Worm (Caenorhabditis elegans) whole organism, L2 larva: Measurements from ENCODE around the gene F09C6.10.

Source experiments
- C34F6.9 ChIP-seq: fragments of 150-350 bp; optimal IDR thresholded peaks from 2 replicates; lab custom pipeline; 2014; ENCODE audit warnings: missing biosample characterization, missing genetic modification characterization
- F13H6.1 ChIP-seq: sonication (generic microtip); optimal IDR thresholded peaks from 2 replicates; lab custom pipeline; 2016; ENCODE audit warnings: missing genetic modification characterization, missing compliant biosample characterization
- R02D3.7 ChIP-seq: fragments of 150-350 bp; optimal IDR thresholded peaks from 2 replicates; lab custom pipeline; 2014; ENCODE audit warnings: missing biosample characterization, missing genetic modification characterization
- Y55F3AM.14 ChIP-seq: fragments of 200-800 bp; sonication (Bioruptor generic); optimal IDR thresholded peaks from 2 replicates; lab custom pipeline; 2018; ENCODE audit warnings: mild to moderate bottlenecking, missing genetic modification characterization, missing compliant biosample characterization
- ZK546.5 ChIP-seq: sonication (generic microtip); optimal IDR thresholded peaks from 2 replicates; lab custom pipeline; 2017; ENCODE audit warnings: missing biosample characterization, missing genetic modification characterization
- alr-1 ChIP-seq: fragments of 150-350 bp; optimal IDR thresholded peaks from 2 replicates; lab custom pipeline; 2014; ENCODE audit warnings: missing biosample characterization, missing genetic modification characterization
- aly-2 ChIP-seq: fragments of 150-350 bp; optimal IDR thresholded peaks from 2 replicates; lab custom pipeline; 2014; ENCODE audit warnings: missing biosample characterization, missing genetic modification characterization
- ama-1 ChIP-seq: fragments of 150-350 bp; optimal IDR thresholded peaks from 2 replicates; lab custom pipeline; 2018; ENCODE audit warnings: inconsistent platforms
- blmp-1 ChIP-seq: sonication (generic microtip); optimal IDR thresholded peaks from 2 replicates; lab custom pipeline; 2017; ENCODE audit warnings: missing genetic modification characterization, mild to moderate bottlenecking, missing compliant biosample characterization, antibody characterized with exemption, moderate library complexity; ENCODE audit not compliant: insufficient read depth
- ceh-16 ChIP-seq: fragments of 150-350 bp; optimal IDR thresholded peaks from 2 replicates; lab custom pipeline; 2014; ENCODE audit warnings: missing biosample characterization, missing genetic modification characterization
- ceh-82 ChIP-seq: fragments of 150-350 bp; optimal IDR thresholded peaks from 2 replicates; lab custom pipeline; 2014; ENCODE audit warnings: missing biosample characterization, missing genetic modification characterization
- crh-2 ChIP-seq: sonication (generic microtip); optimal IDR thresholded peaks from 2 replicates; lab custom pipeline; 2017; ENCODE audit warnings: missing biosample characterization, missing genetic modification characterization
- dmd-4 ChIP-seq: sonication (generic microtip); optimal IDR thresholded peaks from 2 replicates; lab custom pipeline; 2017; ENCODE audit warnings: missing biosample characterization, missing genetic modification characterization
- egl-27 ChIP-seq: sonication (generic microtip); optimal IDR thresholded peaks from 3 replicates; lab custom pipeline; 2017; ENCODE audit warnings: missing biosample characterization, missing genetic modification reagents, missing genetic modification characterization
- elt-1 ChIP-seq: fragments of 150-350 bp; optimal IDR thresholded peaks from 2 replicates; lab custom pipeline; 2014; ENCODE audit warnings: missing biosample characterization, missing genetic modification characterization
- elt-3 ChIP-seq: sonication (generic microtip); optimal IDR thresholded peaks from 2 replicates; lab custom pipeline; 2017; ENCODE audit warnings: missing biosample characterization, missing genetic modification characterization
- fos-1 ChIP-seq: fragments of 150-350 bp; optimal IDR thresholded peaks from 2 replicates; lab custom pipeline; 2014; ENCODE audit warnings: missing biosample characterization, missing genetic modification characterization
- gmeb-1 ChIP-seq: fragments of 150-350 bp; optimal IDR thresholded peaks from 2 replicates; lab custom pipeline; 2014; ENCODE audit warnings: missing biosample characterization, missing genetic modification characterization
- lin-11 ChIP-seq: fragments of 150-350 bp; sonication (generic microtip); optimal IDR thresholded peaks from 2 replicates; lab custom pipeline; 2014; ENCODE audit warnings: missing biosample characterization, missing genetic modification characterization, inconsistent platforms, mixed read lengths
- lin-13 ChIP-seq: fragments of 150-350 bp; optimal IDR thresholded peaks from 2 replicates; lab custom pipeline; 2014; ENCODE audit warnings: missing biosample characterization, missing genetic modification reagents, missing genetic modification characterization
- lin-39 ChIP-seq: fragments of 150-350 bp; optimal IDR thresholded peaks from 2 replicates; lab custom pipeline; 2014; ENCODE audit warnings: missing biosample characterization, missing genetic modification reagents, missing genetic modification characterization
- lsy-2 ChIP-seq, 2 experiments: fragments of 150-350 bp in 1 of 2; sonication (generic microtip) in 1 of 2; optimal IDR thresholded peaks; 2 replicates each; lab custom pipeline; 2014 to 2017; ENCODE audit warnings: missing biosample characterization in 2 of 2, missing genetic modification characterization in 2 of 2
- mab-5 ChIP-seq: fragments of 150-350 bp; optimal IDR thresholded peaks from 2 replicates; lab custom pipeline; 2014; ENCODE audit warnings: missing biosample characterization, missing genetic modification characterization
- mbf-1 ChIP-seq: sonication (generic microtip); optimal IDR thresholded peaks from 2 replicates; lab custom pipeline; 2017; ENCODE audit warnings: missing biosample characterization, missing genetic modification characterization
- mdl-1 ChIP-seq, 2 experiments: fragments of 150-350 bp in 1 of 2; sonication (generic microtip) in 1 of 2; optimal IDR thresholded peaks; 2 replicates each; lab custom pipeline; 2017; ENCODE audit warnings: missing biosample characterization in 2 of 2, missing genetic modification characterization in 2 of 2
- nhr-10 ChIP-seq: sonication (generic microtip); optimal IDR thresholded peaks from 2 replicates; lab custom pipeline; 2017; ENCODE audit warnings: missing biosample characterization, missing genetic modification characterization
- nhr-11 ChIP-seq: fragments of 150-350 bp; optimal IDR thresholded peaks from 2 replicates; lab custom pipeline; 2014; ENCODE audit warnings: missing biosample characterization, missing genetic modification characterization
- nhr-12 ChIP-seq: fragments of 150-350 bp; optimal IDR thresholded peaks from 2 replicates; lab custom pipeline; 2014; ENCODE audit warnings: missing biosample characterization, missing genetic modification characterization
- nhr-129 ChIP-seq: fragments of 150-350 bp; optimal IDR thresholded peaks from 2 replicates; lab custom pipeline; 2014; ENCODE audit warnings: missing biosample characterization, missing genetic modification characterization
- nhr-21 ChIP-seq: fragments of 150-350 bp; optimal IDR thresholded peaks from 2 replicates; lab custom pipeline; 2014; ENCODE audit warnings: missing biosample characterization, missing genetic modification characterization
- nhr-23 ChIP-seq: fragments of 150-350 bp; optimal IDR thresholded peaks from 2 replicates; lab custom pipeline; 2014; ENCODE audit warnings: missing biosample characterization, missing genetic modification reagents, missing genetic modification characterization
- nhr-237 ChIP-seq: fragments of 150-350 bp; optimal IDR thresholded peaks from 2 replicates; lab custom pipeline; 2014; ENCODE audit warnings: missing biosample characterization, missing genetic modification characterization
- nhr-25 ChIP-seq: fragments of 150-350 bp; sonication (generic microtip); optimal IDR thresholded peaks from 3 replicates; lab custom pipeline; 2014; ENCODE audit warnings: missing biosample characterization, missing genetic modification characterization
- nhr-6 ChIP-seq: fragments of 150-350 bp; optimal IDR thresholded peaks from 2 replicates; lab custom pipeline; 2014; ENCODE audit warnings: missing biosample characterization, missing genetic modification characterization
- nhr-77 ChIP-seq: fragments of 150-350 bp; optimal IDR thresholded peaks from 2 replicates; lab custom pipeline; 2014; ENCODE audit warnings: missing biosample characterization, missing genetic modification characterization
- peb-1 ChIP-seq: fragments of 150-350 bp; optimal IDR thresholded peaks from 2 replicates; lab custom pipeline; 2014; ENCODE audit warnings: missing biosample characterization, missing genetic modification characterization
- sem-4 ChIP-seq: fragments of 150-350 bp; optimal IDR thresholded peaks from 2 replicates; lab custom pipeline; 2014; ENCODE audit warnings: missing biosample characterization, missing genetic modification reagents, missing genetic modification characterization
- skn-1 ChIP-seq: sonication (generic microtip); optimal IDR thresholded peaks from 2 replicates; lab custom pipeline; 2017; ENCODE audit warnings: missing biosample characterization, missing genetic modification characterization
- sma-3 ChIP-seq: sonication (generic microtip); optimal IDR thresholded peaks from 2 replicates; lab custom pipeline; 2016; ENCODE audit warnings: missing genetic modification reagents, missing genetic modification characterization, missing compliant biosample characterization
- sma-9 ChIP-seq, 2 experiments: fragments of 150-350 bp in 1 of 2; sonication (generic microtip) in 1 of 2; optimal IDR thresholded peaks; 2 replicates each; lab custom pipeline; 2014 to 2016; ENCODE audit warnings: missing genetic modification characterization in 2 of 2, mild to moderate bottlenecking in 1 of 2, missing biosample characterization in 1 of 2, missing compliant biosample characterization in 1 of 2, missing genetic modification reagents in 1 of 2, moderate library complexity in 1 of 2
- snpc-4 ChIP-seq: fragments of 150-350 bp; optimal IDR thresholded peaks from 2 replicates; lab custom pipeline; 2014; ENCODE audit warnings: missing biosample characterization, missing genetic modification characterization
- unc-39 ChIP-seq: fragments of 150-350 bp; optimal IDR thresholded peaks from 2 replicates; lab custom pipeline; 2014; ENCODE audit warnings: missing biosample characterization, missing genetic modification characterization
- unc-55 ChIP-seq: fragments of 150-350 bp; sonication (generic microtip); optimal IDR thresholded peaks from 3 replicates; lab custom pipeline; 2014; ENCODE audit warnings: missing biosample characterization, missing genetic modification reagents, missing genetic modification characterization
- unc-62 ChIP-seq: fragments of 150-350 bp; optimal IDR thresholded peaks from 2 replicates; lab custom pipeline; 2014; ENCODE audit warnings: missing biosample characterization, missing genetic modification reagents, missing genetic modification characterization
- zag-1 ChIP-seq: fragments of 150-350 bp; optimal IDR thresholded peaks from 2 replicates; lab custom pipeline; 2014; ENCODE audit warnings: missing biosample characterization, missing genetic modification characterization
- ztf-1 ChIP-seq: fragments of 200-800 bp; sonication (Bioruptor generic); conservative IDR thresholded peaks from 2 replicates; pipeline ENCODE4 v1.3.6; 2022; ENCODE audit warnings: missing genetic modification characterization, missing compliant biosample characterization
- ztf-11 ChIP-seq: sonication (generic microtip); optimal IDR thresholded peaks from 2 replicates; lab custom pipeline; 2017; ENCODE audit warnings: missing biosample characterization, missing genetic modification characterization
- ztf-4 ChIP-seq: fragments of 150-350 bp; optimal IDR thresholded peaks from 2 replicates; lab custom pipeline; 2014; ENCODE audit warnings: missing biosample characterization, missing genetic modification characterization

Gene F09C6.10

ce11 chrV:16916079-16916478, at the start of gene F09C6.10:
Gene F09C6.10 (minus strand): TSS chrV:16916179.
- TF ChIP-seq mdl-1 (tag; optimal IDR thresholded peaks at IDR 0.05; lab: Kevin White, UChicago): no peak
- TF ChIP-seq mab-5: no peak
- no peak for TF ChIP-seq nhr-10 (tag; lab: Kevin White, UChicago)
- no peak for TF ChIP-seq snpc-4
- TF ChIP-seq ceh-16 (tag; lab: Kevin White, UChicago): no peak
- no peak for TF ChIP-seq unc-55 (GFP tag; lab: Kevin White, UChicago)
- no peak for TF ChIP-seq sma-3
- TF ChIP-seq nhr-237 (tag; lab: Kevin White, UChicago): no peak
- TF ChIP-seq mbf-1 (tag; lab: Kevin White, UChicago): no peak
- TF ChIP-seq lin-13 (GFP tag; lab: Kevin White, UChicago): no peak
- no peak for TF ChIP-seq ZK546.5 (tag; lab: Kevin White, UChicago)
- TF ChIP-seq unc-39 (tag; lab: Kevin White, UChicago): no peak
- no peak for TF ChIP-seq unc-62
- no peak for TF ChIP-seq dmd-4 (tag; lab: Kevin White, UChicago)
- TF ChIP-seq lin-11 (tag; lab: Kevin White, UChicago): no peak
- no peak for TF ChIP-seq gmeb-1 (tag; lab: Kevin White, UChicago)
- no peak for TF ChIP-seq R02D3.7 (tag; lab: Kevin White, UChicago)

- TF ChIP-seq crh-2 (tag; lab: Kevin White, UChicago): peak; percentile 96
- peak; percentile 29 for TF ChIP-seq R02D3.7 (tag; lab: Kevin White, UChicago)
- no peak for TF ChIP-seq elt-1 (tag; lab: Kevin White, UChicago)
- peak; percentile 66 for TF ChIP-seq lin-11 (tag; lab: Kevin White, UChicago)
- peak; percentile 78 for TF ChIP-seq nhr-6 (tag; lab: Kevin White, UChicago)
- TF ChIP-seq nhr-12 (tag; lab: Kevin White, UChicago): no peak
- no peak for TF ChIP-seq mbf-1 (tag; lab: Kevin White, UChicago)
- TF ChIP-seq zag-1 (tag; lab: Kevin White, UChicago): peak; percentile 75
- TF ChIP-seq nhr-25: peak; percentile 84
- peak; percentile 93 for TF ChIP-seq snpc-4
- TF ChIP-seq nhr-10 (tag; lab: Kevin White, UChicago): peak; percentile 69
- peak in 1 of 2 experiments; percentile 34 for TF ChIP-seq mdl-1 (tag; optimal IDR thresholded peaks at IDR 0.05; lab: Kevin White, UChicago)
- peak; percentile 29 for TF ChIP-seq dmd-4 (tag; lab: Kevin White, UChicago)
- no peak for TF ChIP-seq lin-39
- peak; percentile 34 for TF ChIP-seq ztf-4 (tag; lab: Kevin White, UChicago)
- peak; percentile 94 for TF ChIP-seq C34F6.9 (tag; lab: Kevin White, UChicago)
- TF ChIP-seq ceh-82 (tag; lab: Kevin White, UChicago): peak; percentile 72
- peak; percentile 63 for TF ChIP-seq fos-1 (tag; lab: Kevin White, UChicago)
- TF ChIP-seq egl-27: peak; percentile 84
- no peak for TF ChIP-seq sma-9 (GFP tag; optimal IDR thresholded peaks at IDR 0.05; lab: Kevin White, UChicago)
- no peak for TF ChIP-seq sma-9 (tag; optimal IDR thresholded peaks at IDR 0.05; lab: Kevin White, UChicago)
- peak; percentile 85 for TF ChIP-seq F13H6.1 (tag; lab: Kevin White, UChicago)
- no peak for TF ChIP-seq peb-1
- peak; percentile 92 for TF ChIP-seq sma-3
- TF ChIP-seq ama-1 (lab: Kevin White, UChicago): no peak
- TF ChIP-seq Y55F3AM.14 (GFP tag; lab: Kevin White, UChicago): peak; percentile 13
- no peak for TF ChIP-seq elt-3 (tag; lab: Kevin White, UChicago)
- no peak for TF ChIP-seq ZK546.5 (tag; lab: Kevin White, UChicago)
- TF ChIP-seq nhr-237 (tag; lab: Kevin White, UChicago): peak; percentile 64
- TF ChIP-seq nhr-11 (tag; lab: Kevin White, UChicago): no peak
- TF ChIP-seq mab-5: peak; percentile 95
- TF ChIP-seq alr-1 (tag; lab: Kevin White, UChicago): no peak
- peak; percentile 34 for TF ChIP-seq blmp-1
- no peak for TF ChIP-seq skn-1 (tag; lab: Kevin White, UChicago)
- TF ChIP-seq ztf-1: no peak
- peak; percentile 99 for TF ChIP-seq gmeb-1 (tag; lab: Kevin White, UChicago)
- TF ChIP-seq sem-4: peak; percentile 77
- peak; percentile 33 for TF ChIP-seq ceh-16 (tag; lab: Kevin White, UChicago)
- TF ChIP-seq nhr-23 (tag; lab: Kevin White, UChicago): no peak
- no peak for TF ChIP-seq nhr-77 (tag; lab: Kevin White, UChicago)
- TF ChIP-seq unc-62: no peak
- peak; percentile 84 to 93 for TF ChIP-seq lsy-2 (tag; optimal IDR thresholded peaks at IDR 0.05; lab: Kevin White, UChicago)
- no peak for TF ChIP-seq ztf-11 (tag; lab: Kevin White, UChicago)
- peak; percentile 94 for TF ChIP-seq lin-13 (GFP tag; lab: Kevin White, UChicago)
- peak; percentile 83 for TF ChIP-seq nhr-21
- no peak for TF ChIP-seq unc-39 (tag; lab: Kevin White, UChicago)
- peak; percentile 93 for TF ChIP-seq nhr-129 (tag; lab: Kevin White, UChicago)
- TF ChIP-seq aly-2 (tag; lab: Kevin White, UChicago): no peak
- peak; percentile 96 for TF ChIP-seq unc-55 (GFP tag; lab: Kevin White, UChicago)
- TF ChIP-seq, all 48 proteins: peak for 29
Measured at ce11 chrV:16965655-16966054, 49.7 kb upstream of the F09C6.10 start, which contains the start of gene efl-1. Gene efl-1 (minus strand): TSS chrV:16965675.
